Fruit fly (Drosophila melanogaster) whole organism, embryonic: ENCODE data around the gene CG15923.
A peak's percentile ranks its signal among the peaks of the same experiment; 100 is the strongest.

ENCODE experiments used
- Antp ChIP-seq: fragments of 200-800 bp; sonication (Bioruptor generic); optimal IDR thresholded peaks from 3 replicates; lab custom pipeline; 2016; ENCODE audit warnings: missing biosample characterization, missing genetic modification characterization
- Awh ChIP-seq: fragments of 200-800 bp; sonication (Bioruptor generic); IDR thresholded peaks from 2 replicates; pipeline ENCODE4, ENCODE4 v1.3.6; 2022; ENCODE audit warnings: missing biosample characterization, missing genetic modification characterization
- Bdp1 ChIP-seq: fragments of 200-800 bp; sonication (Bioruptor generic); optimal IDR thresholded peaks from 3 replicates; lab custom pipeline; 2016; ENCODE audit warnings: missing biosample characterization, missing genetic modification characterization
- BtbVII ChIP-seq: fragments of 200-800 bp; sonication (Bioruptor generic); optimal IDR thresholded peaks from 3 replicates; lab custom pipeline; 2017; ENCODE audit warnings: missing biosample characterization, mild to moderate bottlenecking, missing genetic modification characterization
- Bteb2 ChIP-seq: fragments of 200-800 bp; sonication (Bioruptor generic); optimal IDR thresholded peaks from 2 replicates; lab custom pipeline; 2016; ENCODE audit warnings: missing biosample characterization, missing genetic modification characterization
- CG10431 ChIP-seq: fragments of 200-800 bp; sonication (Bioruptor generic); optimal IDR thresholded peaks from 3 replicates; lab custom pipeline; 2018; ENCODE audit warnings: missing biosample characterization, mild to moderate bottlenecking, missing genetic modification characterization
- CG10543 ChIP-seq: fragments of 200-800 bp; sonication (Bioruptor generic); optimal IDR thresholded peaks from 3 replicates; lab custom pipeline; 2017; ENCODE audit warnings: missing biosample characterization, mild to moderate bottlenecking, missing genetic modification characterization, moderate library complexity
- CG10959 ChIP-seq: fragments of 200-800 bp; sonication (Bioruptor generic); IDR thresholded peaks from 2 replicates; pipeline ENCODE4 v1.3.6; 2022; ENCODE audit warnings: missing biosample characterization, missing genetic modification characterization
- CG12744 ChIP-seq: fragments of 200-800 bp; sonication (Bioruptor generic); optimal IDR thresholded peaks from 2 replicates; lab custom pipeline; 2016; ENCODE audit warnings: missing biosample characterization, missing genetic modification characterization
- CG12769 ChIP-seq: fragments of 200-800 bp; sonication (Bioruptor generic); optimal IDR thresholded peaks from 2 replicates; lab custom pipeline; 2019; ENCODE audit warnings: missing biosample characterization, mild to moderate bottlenecking, missing genetic modification characterization, moderate library complexity
- CG14014 ChIP-seq: fragments of 200-800 bp; sonication (Bioruptor generic); IDR thresholded peaks from 2 replicates; pipeline ENCODE4 v1.3.6; 2022; ENCODE audit warnings: missing biosample characterization, missing genetic modification characterization
- CG17385 ChIP-seq: fragments of 200-800 bp; sonication (Bioruptor generic); optimal IDR thresholded peaks from 3 replicates; lab custom pipeline; 2018; ENCODE audit warnings: missing biosample characterization, mild to moderate bottlenecking, missing genetic modification characterization
- CG3065 ChIP-seq: fragments of 200-800 bp; sonication (Bioruptor generic); optimal IDR thresholded peaks from 2 replicates; lab custom pipeline; 2016; ENCODE audit warnings: missing biosample characterization, missing genetic modification characterization
- CG31388 ChIP-seq: fragments of 200-800 bp; sonication (Bioruptor generic); optimal IDR thresholded peaks from 2 replicates; lab custom pipeline; 2016; ENCODE audit warnings: missing biosample characterization, missing genetic modification characterization
- CG31441 ChIP-seq: fragments of 200-800 bp; sonication (Bioruptor generic); IDR thresholded peaks from 2 replicates; pipeline ENCODE4 v1.3.6; 2022; ENCODE audit warnings: missing biosample characterization, missing genetic modification characterization
- CG3726 ChIP-seq: fragments of 200-800 bp; sonication (Bioruptor generic); IDR thresholded peaks from 3 replicates; pipeline ENCODE4, ENCODE4 v1.3.6; 2022; ENCODE audit warnings: missing biosample characterization, missing genetic modification characterization
- CG4282 ChIP-seq: fragments of 200-800 bp; sonication (Bioruptor generic); optimal IDR thresholded peaks from 2 replicates; lab custom pipeline; 2016; ENCODE audit warnings: missing biosample characterization, missing genetic modification characterization
- CG6175 ChIP-seq: fragments of 200-800 bp; sonication (Bioruptor generic); IDR thresholded peaks from 3 replicates; pipeline ENCODE4 v1.3.6; 2022; ENCODE audit warnings: missing biosample characterization, missing genetic modification characterization
- CG6791 ChIP-seq: fragments of 200-800 bp; sonication (Bioruptor generic); IDR thresholded peaks from 3 replicates; pipeline ENCODE4 v1.3.6; 2022; ENCODE audit warnings: missing biosample characterization, missing genetic modification characterization; ENCODE audit not compliant: partially characterized antibody
- CG6813 ChIP-seq: fragments of 200-800 bp; sonication (Bioruptor generic); optimal IDR thresholded peaks from 2 replicates; lab custom pipeline; 2017; ENCODE audit warnings: missing biosample characterization, missing genetic modification characterization, mild to moderate bottlenecking, moderate library complexity, missing genetic modification reagents
- CG7963 ChIP-seq: fragments of 200-800 bp; sonication (Bioruptor generic); IDR thresholded peaks from 3 replicates; pipeline ENCODE4 v1.3.6; 2022; ENCODE audit warnings: missing biosample characterization, missing genetic modification characterization; ENCODE audit not compliant: partially characterized antibody
- D19B ChIP-seq: fragments of 200-800 bp; sonication (Bioruptor generic); optimal IDR thresholded peaks from 2 replicates; lab custom pipeline; 2017; ENCODE audit warnings: missing biosample characterization, mild to moderate bottlenecking, missing genetic modification characterization
- HLHmδ ChIP-seq: fragments of 200-800 bp; sonication (Bioruptor generic); optimal IDR thresholded peaks from 2 replicates; lab custom pipeline; 2018; ENCODE audit warnings: missing biosample characterization, mild to moderate bottlenecking, missing genetic modification characterization, moderate library complexity
- Hr51 ChIP-seq, 2 experiments: fragments of 200-800 bp; sonication (Bioruptor generic); optimal IDR thresholded peaks; 2 replicates in 1 of 2; 3 replicates in 1 of 2; lab custom pipeline; 2016 to 2018; ENCODE audit warnings: missing biosample characterization in 2 of 2, missing genetic modification characterization in 2 of 2, mild to moderate bottlenecking in 1 of 2, moderate library complexity in 1 of 2
- MTF-1 ChIP-seq: fragments of 200-800 bp; sonication (Bioruptor generic); optimal IDR thresholded peaks from 2 replicates; lab custom pipeline; 2018; ENCODE audit warnings: missing biosample characterization, mild to moderate bottlenecking, missing genetic modification characterization, borderline replicate concordance
- Six4 ChIP-seq: fragments of 200-800 bp; sonication (Bioruptor generic); optimal IDR thresholded peaks from 2 replicates; lab custom pipeline; 2016; ENCODE audit warnings: missing biosample characterization, missing genetic modification characterization
- Ssrp ChIP-seq: fragments of 200-800 bp; sonication (Bioruptor generic); optimal IDR thresholded peaks from 2 replicates; lab custom pipeline; 2018; ENCODE audit warnings: missing biosample characterization, mild to moderate bottlenecking, missing genetic modification characterization, moderate library complexity
- Xbp1 ChIP-seq: fragments of 200-800 bp; sonication (Bioruptor generic); optimal IDR thresholded peaks from 3 replicates; lab custom pipeline; 2016; ENCODE audit warnings: missing biosample characterization, mild to moderate bottlenecking, missing genetic modification characterization
- Xrp1 ChIP-seq: fragments of 200-800 bp; sonication (Bioruptor generic); IDR thresholded peaks from 2 replicates; pipeline ENCODE4 v1.3.6; 2022; ENCODE audit warnings: missing biosample characterization, missing genetic modification characterization
- ap ChIP-seq: fragments of 200-800 bp; sonication (Bioruptor generic); IDR thresholded peaks from 2 replicates; pipeline ENCODE4 v1.3.6; 2022; ENCODE audit warnings: missing biosample characterization, missing genetic modification characterization
- az2 ChIP-seq: fragments of 200-800 bp; sonication (Bioruptor generic); optimal IDR thresholded peaks from 3 replicates; lab custom pipeline; 2016; ENCODE audit warnings: missing biosample characterization, missing genetic modification characterization
- bowl ChIP-seq: fragments of 200-800 bp; sonication (Bioruptor generic); IDR thresholded peaks from 2 replicates; pipeline ENCODE4 v1.3.6; 2022; ENCODE audit warnings: missing biosample characterization, missing genetic modification characterization
- bsh ChIP-seq, 2 experiments: fragments of 200-800 bp; sonication (Bioruptor generic); optimal IDR thresholded peaks; 2 replicates each; lab custom pipeline; 2017 to 2018; ENCODE audit warnings: mild to moderate bottlenecking in 2 of 2, missing biosample characterization in 2 of 2, missing genetic modification characterization in 2 of 2, moderate library complexity in 1 of 2
- crc ChIP-seq: fragments of 200-800 bp; sonication (Bioruptor generic); optimal IDR thresholded peaks from 2 replicates; lab custom pipeline; 2016; ENCODE audit warnings: missing biosample characterization, missing genetic modification characterization
- dysf ChIP-seq: fragments of 200-800 bp; sonication (Bioruptor generic); IDR thresholded peaks from 3 replicates; pipeline ENCODE4 v1.3.6; 2022; ENCODE audit warnings: missing biosample characterization, missing genetic modification characterization
- en ChIP-seq: fragments of 200-800 bp; sonication (Bioruptor generic); optimal IDR thresholded peaks from 2 replicates; lab custom pipeline; 2016; ENCODE audit warnings: missing biosample characterization, missing genetic modification characterization
- gce ChIP-seq: fragments of 200-800 bp; sonication (Bioruptor generic); IDR thresholded peaks from 3 replicates; pipeline ENCODE4 v1.3.6; 2022; ENCODE audit warnings: missing biosample characterization, missing genetic modification characterization
- grn ChIP-seq: fragments of 200-800 bp; sonication (Bioruptor generic); optimal IDR thresholded peaks from 3 replicates; lab custom pipeline; 2017; ENCODE audit warnings: missing biosample characterization, missing genetic modification characterization
- gro ChIP-seq: fragments of 200-800 bp; sonication (Bioruptor generic); optimal IDR thresholded peaks from 2 replicates; lab custom pipeline; 2016; ENCODE audit warnings: missing biosample characterization, missing genetic modification characterization
- gsb ChIP-seq: fragments of 200-800 bp; sonication (Bioruptor generic); IDR thresholded peaks from 2 replicates; pipeline ENCODE4 v1.3.6; 2022; ENCODE audit warnings: missing biosample characterization, missing genetic modification characterization
- kni ChIP-seq: fragments of 200-800 bp; sonication (Bioruptor generic); optimal IDR thresholded peaks from 3 replicates; lab custom pipeline; 2017; ENCODE audit warnings: mild to moderate bottlenecking, missing biosample characterization, missing genetic modification reagents, missing genetic modification characterization
- lab ChIP-seq: fragments of 200-800 bp; sonication (Bioruptor generic); optimal IDR thresholded peaks from 3 replicates; lab custom pipeline; 2017; ENCODE audit warnings: missing biosample characterization, missing genetic modification characterization, mild to moderate bottlenecking, moderate library complexity, missing genetic modification reagents
- lbe ChIP-seq: fragments of 200-800 bp; sonication (Bioruptor generic); optimal IDR thresholded peaks from 2 replicates; lab custom pipeline; 2016; ENCODE audit warnings: missing biosample characterization, mild to moderate bottlenecking, missing genetic modification characterization
- pb ChIP-seq: fragments of 200-800 bp; sonication (Bioruptor generic); optimal IDR thresholded peaks from 3 replicates; lab custom pipeline; 2016; ENCODE audit warnings: missing biosample characterization, missing genetic modification characterization
- row ChIP-seq: fragments of 200-800 bp; sonication (Bioruptor generic); IDR thresholded peaks from 3 replicates; pipeline ENCODE4 v1.3.6; 2022; ENCODE audit warnings: missing biosample characterization, missing genetic modification characterization
- sc ChIP-seq, 3 experiments: fragments of >200 bp in 2 of 3; fragments of 200-800 bp in 1 of 3; sonication (Bioruptor generic) in 1 of 3; optimal IDR thresholded peaks; 2 replicates in 2 of 3; 3 replicates in 1 of 3; lab custom pipeline; 2017; ENCODE audit warnings: mild to moderate bottlenecking in 1 of 3, missing biosample characterization in 1 of 3, missing genetic modification characterization in 1 of 3, missing genetic modification reagents in 1 of 3
- sens-2 ChIP-seq: fragments of 200-800 bp; sonication (Bioruptor generic); IDR thresholded peaks from 2 replicates; pipeline ENCODE4 v1.3.6; 2022; ENCODE audit warnings: missing biosample characterization, missing genetic modification characterization
- sim ChIP-seq: fragments of 200-800 bp; sonication (Bioruptor generic); IDR thresholded peaks from 2 replicates; pipeline ENCODE4 v1.3.6; 2022; ENCODE audit warnings: missing biosample characterization, missing genetic modification characterization
- trh ChIP-seq: fragments of 200-800 bp; sonication (Bioruptor generic); optimal IDR thresholded peaks from 2 replicates; lab custom pipeline; 2016; ENCODE audit warnings: missing biosample characterization, missing genetic modification characterization
- wdn ChIP-seq: fragments of 200-800 bp; sonication (Bioruptor generic); IDR thresholded peaks from 2 replicates; pipeline ENCODE4 v1.3.6; 2022; ENCODE audit warnings: missing biosample characterization, missing genetic modification characterization

Gene CG15923

DNA sequence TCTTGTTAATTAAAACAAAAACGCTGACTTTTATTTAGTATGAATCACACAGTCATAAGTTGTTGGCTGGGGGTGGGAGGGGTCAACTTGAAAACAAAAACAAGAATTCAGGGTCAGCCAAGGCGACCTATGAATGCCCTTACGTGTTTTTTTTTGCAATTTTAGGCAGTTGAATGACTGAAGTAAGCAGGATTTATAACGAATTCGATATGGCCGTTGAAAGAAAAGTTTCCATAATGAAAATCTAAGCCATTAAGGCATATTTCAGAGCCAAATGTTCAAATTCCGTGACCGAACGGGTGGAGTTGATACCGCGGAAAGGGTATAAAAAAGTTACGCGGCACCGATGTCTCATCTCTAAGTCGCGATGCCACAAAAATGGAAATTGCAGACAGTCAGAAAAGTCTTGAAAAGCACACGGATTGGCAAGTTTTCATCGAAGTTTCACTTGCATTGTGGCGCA is 17.3 kb upstream of the CG15923 start (continued):
- TF ChIP-seq dysf (GFP tag; lab: Robert Waterston, UW) (peak; percentile 78), CG6175 (no peak), pb (GFP tag; lab: Kevin White, UChicago) (peak; percentile 13), bsh (GFP tag; optimal IDR thresholded peaks at IDR 0.05; lab: Kevin White, UChicago) (no peak), CG6813 (GFP tag; lab: Kevin White, UChicago) (peak; percentile 41), gsb (0 out of 2 replicates have a peak, but pooled peaks have one; percentile 33), HLHmδ (GFP tag; lab: Kevin White, UChicago) (no peak), trh (GFP tag; lab: Kevin White, UChicago) (peak; percentile 33), lbe (GFP tag; lab: Kevin White, UChicago) (peak; percentile 39), CG7963 (GFP tag; lab: Robert Waterston, UW) (no peak), Xbp1 (peak; percentile 84), CG31388 (GFP tag; lab: Kevin White, UChicago) (no peak), Bdp1 (GFP tag; lab: Kevin White, UChicago) (peak; percentile 11), ap (GFP tag; lab: Robert Waterston, UW) (0 out of 2 replicates have a peak, but pooled peaks have one; percentile 12), CG6791 (GFP tag; lab: Robert Waterston, UW) (no peak), D19B (GFP tag; lab: Kevin White, UChicago) (no peak), Ssrp (tag; lab: Kevin White, UChicago) (peak; percentile 57), row (GFP tag; lab: Robert Waterston, UW) (peak; percentile 99), grn (GFP tag; lab: Kevin White, UChicago) (no peak), lab (GFP tag; lab: Kevin White, UChicago) (no peak), BtbVII (GFP tag; lab: Kevin White, UChicago) (peak; percentile 68), CG31441 (no peak), CG4282 (GFP tag; lab: Kevin White, UChicago) (no peak), wdn (GFP tag; lab: Robert Waterston, UW) (0 out of 2 replicates have a peak, but pooled peaks have one; percentile 12), CG10543 (GFP tag; lab: Kevin White, UChicago) (peak; percentile 63), crc (GFP tag; lab: Kevin White, UChicago) (peak; percentile 58), CG12744 (GFP tag; lab: Kevin White, UChicago) (no peak), CG3726 (GFP tag; lab: Robert Waterston, UW) (0 out of 3 replicates have a peak, but pooled peaks have one; percentile 49), Six4 (peak; percentile 72), bowl (GFP tag; lab: Robert Waterston, UW) (no peak), en (GFP tag; lab: Kevin White, UChicago) (peak; percentile 6), gce (GFP tag; lab: Robert Waterston, UW) (peak; percentile 66; the same call in 1 of the 3 replicates), sim (GFP tag; lab: Robert Waterston, UW) (no peak; the same call in 1 of the 2 replicates), MTF-1 (GFP tag; lab: Kevin White, UChicago) (no peak), CG14014 (GFP tag; lab: Robert Waterston, UW) (peak; percentile 68), Hr51 (GFP tag; optimal IDR thresholded peaks at IDR 0.05; lab: Kevin White, UChicago) (peak in 1 of 2 experiments; percentile 55), CG3065 (no peak), CG10959 (GFP tag; lab: Robert Waterston, UW) (no peak), CG17385 (GFP tag; lab: Kevin White, UChicago) (no peak), CG10431 (no peak), kni (GFP tag; lab: Kevin White, UChicago) (no peak), Awh (0 out of 2 replicates have a peak, but pooled peaks have one; percentile 39), az2 (GFP tag; lab: Kevin White, UChicago) (peak; percentile 67), Antp (GFP tag; lab: Kevin White, UChicago) (peak; percentile 84), CG12769 (tag; lab: Kevin White, UChicago) (no peak), gro (GFP tag; lab: Kevin White, UChicago) (peak; percentile 55), sc (optimal IDR thresholded peaks at IDR 0.05; lab: Kevin White, UChicago) (no peak), sc (GFP tag; optimal IDR thresholded peaks at IDR 0.05; lab: Kevin White, UChicago) (no peak), Xrp1 (GFP tag; lab: Robert Waterston, UW) (peak; percentile 73), sens-2 (GFP tag; lab: Robert Waterston, UW) (no peak), Bteb2 (GFP tag; lab: Kevin White, UChicago) (peak; percentile 64)
